Worm (Caenorhabditis elegans) whole organism, early embryonic: ENCODE data around the gene R07E3.6.

Source experiments
- B0310.2 ChIP-seq: sonication (generic microtip); optimal IDR thresholded peaks from 2 replicates; lab custom pipeline; 2016; ENCODE audit warnings: mild to moderate bottlenecking, missing genetic modification characterization, missing compliant biosample characterization
- F13C5.2 ChIP-seq: sonication (generic microtip); optimal IDR thresholded peaks from 2 replicates; lab custom pipeline; 2017; ENCODE audit warnings: mild to moderate bottlenecking, missing genetic modification characterization, inconsistent platforms, missing compliant biosample characterization
- aly-1 ChIP-seq: sonication (generic microtip); optimal IDR thresholded peaks from 2 replicates; lab custom pipeline; 2016; ENCODE audit warnings: missing genetic modification characterization, missing compliant biosample characterization
- ama-1 ChIP-seq: fragments of 150-350 bp; optimal IDR thresholded peaks from 2 replicates; lab custom pipeline; 2014
- ceh-13 ChIP-seq: fragments of 200-800 bp; sonication (Bioruptor generic); optimal IDR thresholded peaks from 2 replicates; lab custom pipeline; 2018; ENCODE audit warnings: mild to moderate bottlenecking, missing genetic modification characterization, missing compliant biosample characterization
- ceh-36 ChIP-seq: sonication (generic microtip); optimal IDR thresholded peaks from 2 replicates; lab custom pipeline; 2016; ENCODE audit warnings: missing genetic modification characterization, inconsistent platforms, missing compliant biosample characterization
- ets-7 ChIP-seq: sonication (generic microtip); optimal IDR thresholded peaks from 2 replicates; lab custom pipeline; 2016; ENCODE audit warnings: missing genotype, missing genetic modification characterization, missing compliant biosample characterization
- flt-1 ChIP-seq: fragments of 200-800 bp; sonication (Bioruptor generic); IDR thresholded peaks from 2 replicates; pipeline ENCODE4 v1.3.6; 2022; ENCODE audit warnings: missing genetic modification characterization, missing compliant biosample characterization
- hmbx-1 ChIP-seq: sonication (generic microtip); optimal IDR thresholded peaks from 2 replicates; lab custom pipeline; 2016; ENCODE audit warnings: mild to moderate bottlenecking, missing genetic modification characterization, missing compliant biosample characterization
- hmg-4 ChIP-seq: fragments of 200-800 bp; sonication (Bioruptor generic); optimal IDR thresholded peaks from 2 replicates; lab custom pipeline; 2018; ENCODE audit warnings: mild to moderate bottlenecking, missing genetic modification characterization, missing compliant biosample characterization
- hnd-1 ChIP-seq: sonication (generic microtip); optimal IDR thresholded peaks from 2 replicates; lab custom pipeline; 2016; ENCODE audit warnings: missing genetic modification characterization, missing compliant biosample characterization
- pes-1 ChIP-seq: fragments of 200-800 bp; sonication (Bioruptor generic); IDR thresholded peaks from 2 replicates; pipeline ENCODE4 v1.3.6; 2022; ENCODE audit warnings: missing genetic modification reagents, missing genetic modification characterization, missing compliant biosample characterization
- scrt-1 ChIP-seq: fragments of 200-800 bp; sonication (Bioruptor generic); IDR thresholded peaks from 2 replicates; pipeline ENCODE4 v1.3.6; 2022; ENCODE audit warnings: missing genetic modification characterization, missing compliant biosample characterization
- sea-1 ChIP-seq: fragments of 200-800 bp; sonication (Bioruptor generic); conservative IDR thresholded peaks from 2 replicates; pipeline ENCODE4 v1.3.6; 2022; ENCODE audit warnings: missing genetic modification characterization, missing compliant biosample characterization
- tbx-11 ChIP-seq: fragments of 200-800 bp; sonication (Bioruptor generic); IDR thresholded peaks from 2 replicates; pipeline ENCODE4 v1.3.6; 2022; ENCODE audit warnings: missing genetic modification characterization, missing compliant biosample characterization
- tbx-37 ChIP-seq: fragments of 200-800 bp; sonication (Bioruptor generic); conservative IDR thresholded peaks from 2 replicates; pipeline ENCODE4 v1.3.6; 2022; ENCODE audit warnings: missing genetic modification reagents, missing genetic modification characterization, missing compliant biosample characterization
- tra-4 ChIP-seq: sonication (generic microtip); optimal IDR thresholded peaks from 2 replicates; lab custom pipeline; 2017; ENCODE audit warnings: missing genetic modification characterization, missing compliant biosample characterization

R07E3.6 gene

DNA sequence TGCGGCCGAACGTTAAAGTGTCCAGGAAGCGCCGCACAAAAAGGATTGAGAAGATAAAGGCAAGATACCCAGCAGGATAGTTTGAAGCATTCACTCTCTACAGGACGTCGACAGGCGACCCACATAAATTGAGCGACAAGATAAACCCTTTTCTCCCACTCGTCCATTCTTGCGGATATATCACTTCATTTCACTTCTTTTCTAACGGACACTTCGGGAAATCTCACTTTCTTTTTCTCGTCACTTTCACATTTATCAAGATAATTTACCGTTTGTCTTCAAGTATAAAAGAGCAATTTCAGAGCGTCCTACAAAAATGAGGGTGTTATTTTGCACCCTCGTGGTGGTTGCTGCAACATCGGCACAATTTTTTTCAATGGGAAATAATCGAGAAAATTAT lies at the start of gene R07E3.6:
R07E3.6 (plus strand) TSS at position 158 of the 400 bp plus-strand sequence.
- TF ChIP-seq hmbx-1 (tag; lab: Kevin White, UChicago) (no peak), flt-1 (GFP tag; lab: Robert Waterston, UW) (no peak), B0310.2 (tag; lab: Kevin White, UChicago) (no peak), tbx-11 (GFP tag; lab: Robert Waterston, UW) (no peak), scrt-1 (no peak), ama-1 (lab: Kevin White, UChicago) (no peak), hmg-4 (no peak), hnd-1 (tag; lab: Kevin White, UChicago) (no peak), ets-7 (tag; lab: Kevin White, UChicago) (no peak), ceh-36 (no peak), pes-1 (GFP tag; lab: Robert Waterston, UW) (no peak), aly-1 (tag; lab: Kevin White, UChicago) (no peak), ceh-13 (no peak), tra-4 (no peak), tbx-37 (GFP tag; lab: Robert Waterston, UW) (no peak), F13C5.2 (tag; lab: Kevin White, UChicago) (no peak), sea-1 (GFP tag; lab: Robert Waterston, UW) (no peak)

DNA sequence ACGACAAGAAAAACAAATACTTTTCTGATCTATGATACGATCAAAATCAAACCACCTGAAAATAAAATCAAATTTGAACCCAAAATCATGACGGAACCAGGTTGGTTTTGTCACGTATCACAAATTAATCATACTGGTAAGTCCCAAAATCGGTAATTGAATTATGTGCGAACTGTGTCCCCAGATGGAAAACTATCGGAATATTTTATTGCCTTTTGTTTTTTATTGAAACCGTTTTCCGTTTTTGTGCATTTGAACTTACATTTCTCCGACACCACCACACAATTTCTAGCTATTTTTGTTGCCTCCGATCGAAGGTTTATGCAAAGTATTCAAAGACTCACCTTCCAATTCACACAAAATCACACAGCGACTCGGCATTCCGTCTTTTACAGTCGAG lies 44.1 kb upstream of the R07E3.6 start, which contains the start of gene F41E7.2:
F41E7.2 (plus strand) TSS at position 301 of the 400 bp plus-strand sequence.
- TF ChIP-seq tra-4: no peak
- TF ChIP-seq ets-7 (tag; lab: Kevin White, UChicago): no peak
- TF ChIP-seq pes-1 (GFP tag; lab: Robert Waterston, UW): no peak
- no peak for TF ChIP-seq hnd-1 (tag; lab: Kevin White, UChicago)
- no peak for TF ChIP-seq ceh-13
- no peak for TF ChIP-seq flt-1 (GFP tag; lab: Robert Waterston, UW)
- no peak for TF ChIP-seq sea-1 (GFP tag; lab: Robert Waterston, UW)
- no peak for TF ChIP-seq F13C5.2 (tag; lab: Kevin White, UChicago)
- TF ChIP-seq hmbx-1 (tag; lab: Kevin White, UChicago): no peak
- TF ChIP-seq B0310.2 (tag; lab: Kevin White, UChicago): no peak
- TF ChIP-seq tbx-11 (GFP tag; lab: Robert Waterston, UW): no peak
- TF ChIP-seq hmg-4: no peak
- TF ChIP-seq ceh-36: no peak
- TF ChIP-seq ama-1 (lab: Kevin White, UChicago): no peak
- no peak for TF ChIP-seq scrt-1
- TF ChIP-seq tbx-37 (GFP tag; lab: Robert Waterston, UW): no peak
- no peak for TF ChIP-seq aly-1 (tag; lab: Kevin White, UChicago)

DNA sequence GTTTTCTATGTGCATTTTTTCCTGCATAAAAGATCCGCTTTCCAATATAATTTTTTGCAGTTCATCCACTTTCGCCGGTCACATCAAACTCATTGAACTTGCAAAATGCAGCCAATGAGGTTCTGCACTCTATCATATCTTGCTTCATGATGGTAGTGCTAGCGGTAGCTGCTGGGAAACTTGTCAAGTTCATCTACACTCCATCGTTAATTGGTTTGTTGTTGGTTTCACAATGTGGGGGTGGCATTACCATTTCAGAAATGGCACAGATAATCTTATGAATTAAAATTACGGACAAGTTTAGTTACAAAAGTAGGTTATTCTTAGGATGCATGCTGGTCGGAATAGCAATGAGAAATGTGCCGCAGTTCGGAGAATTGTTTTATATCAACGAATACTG lies 43.1 kb upstream of the R07E3.6 start:
- TF ChIP-seq hnd-1 (tag; lab: Kevin White, UChicago) (no peak), aly-1 (tag; lab: Kevin White, UChicago) (no peak), ceh-36 (no peak), B0310.2 (tag; lab: Kevin White, UChicago) (no peak), ama-1 (lab: Kevin White, UChicago) (no peak), tra-4 (no peak), sea-1 (GFP tag; lab: Robert Waterston, UW) (no peak), pes-1 (GFP tag; lab: Robert Waterston, UW) (no peak), hmg-4 (no peak), scrt-1 (no peak), ceh-13 (no peak), flt-1 (GFP tag; lab: Robert Waterston, UW) (no peak), tbx-11 (GFP tag; lab: Robert Waterston, UW) (no peak)

DNA sequence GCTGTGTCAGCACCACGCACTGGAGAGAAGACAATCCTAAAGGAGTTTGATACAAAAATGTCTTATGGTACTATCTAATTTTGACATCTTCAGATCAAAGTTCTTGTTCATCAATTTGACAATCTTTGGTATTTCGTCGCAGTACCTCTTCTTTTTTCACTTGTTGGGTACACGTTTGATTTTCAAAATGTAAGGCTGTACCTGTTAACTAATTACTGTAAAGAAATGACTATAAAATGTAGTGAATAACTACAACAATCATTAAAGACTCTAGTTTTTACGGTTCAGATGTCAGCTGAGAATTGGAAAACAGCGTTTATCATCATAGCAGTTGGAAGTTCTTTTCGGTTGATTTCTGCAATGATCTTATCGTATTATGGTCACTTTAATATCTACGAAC lies 40.4 kb upstream of the R07E3.6 start:
- TF ChIP-seq F13C5.2 (tag; lab: Kevin White, UChicago) (no peak), ceh-13 (no peak), ets-7 (tag; lab: Kevin White, UChicago) (no peak), ama-1 (lab: Kevin White, UChicago) (no peak), hmg-4 (no peak), sea-1 (GFP tag; lab: Robert Waterston, UW) (no peak), tra-4 (no peak)

DNA sequence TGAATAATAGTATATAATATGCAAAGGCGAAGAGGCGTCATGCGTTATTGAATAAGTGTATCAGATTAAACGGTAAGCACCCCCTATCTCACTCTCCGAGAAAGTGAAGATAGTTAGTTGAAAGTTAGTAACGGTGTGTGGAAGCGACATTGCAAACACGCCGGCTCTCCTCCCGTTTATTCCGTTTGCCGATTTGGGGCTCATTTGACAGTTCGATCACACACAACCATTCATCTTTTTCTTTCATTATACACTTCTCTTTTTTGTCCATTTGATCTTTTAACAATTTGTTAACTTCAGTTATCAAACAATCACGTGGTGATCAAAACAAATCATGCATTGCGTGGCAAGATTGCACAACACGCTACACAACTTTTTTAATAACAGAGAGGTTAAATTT lies 38.2 kb upstream of the R07E3.6 start, which contains the start of gene slc-9B.1:
slc-9B.1 (plus strand) TSS at position 301 of the 400 bp plus-strand sequence.
- TF ChIP-seq hmbx-1 (tag; lab: Kevin White, UChicago) (no peak), ceh-13 (no peak), tbx-11 (GFP tag; lab: Robert Waterston, UW) (no peak), ets-7 (tag; lab: Kevin White, UChicago) (no peak), tbx-37 (GFP tag; lab: Robert Waterston, UW) (no peak), F13C5.2 (tag; lab: Kevin White, UChicago) (no peak), scrt-1 (no peak), tra-4 (no peak), ama-1 (lab: Kevin White, UChicago) (no peak), flt-1 (GFP tag; lab: Robert Waterston, UW) (no peak), hmg-4 (no peak), ceh-36 (no peak)

DNA sequence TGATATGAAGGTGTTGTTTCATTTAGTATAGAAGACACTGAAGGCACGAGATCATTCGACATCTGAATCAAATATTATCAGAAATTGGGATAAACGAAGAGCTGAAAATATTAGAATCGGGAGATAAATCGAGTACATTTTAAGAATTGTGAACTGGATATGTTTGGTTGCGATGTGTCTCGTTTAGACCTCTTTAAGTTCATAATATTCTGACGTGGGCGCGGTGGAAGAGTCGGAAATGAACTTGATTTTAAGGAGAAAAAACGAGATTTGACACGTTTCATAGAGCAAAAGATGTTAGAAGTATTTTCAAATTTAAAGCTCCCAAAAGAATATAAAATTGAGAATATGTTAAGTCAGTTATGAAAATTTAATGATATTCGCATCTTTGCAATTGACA lies 31.9 kb upstream of the R07E3.6 start, which contains the start of gene npr-6:
npr-6 (minus strand) TSS at position 101 of the 400 bp plus-strand sequence.
- TF ChIP-seq B0310.2 (tag; lab: Kevin White, UChicago): no peak
- no peak for TF ChIP-seq scrt-1
- TF ChIP-seq ceh-36: no peak
- no peak for TF ChIP-seq hmbx-1 (tag; lab: Kevin White, UChicago)
- no peak for TF ChIP-seq ama-1 (lab: Kevin White, UChicago)
- TF ChIP-seq sea-1 (GFP tag; lab: Robert Waterston, UW): no peak
- no peak for TF ChIP-seq tra-4
- TF ChIP-seq ceh-13: no peak
- TF ChIP-seq F13C5.2 (tag; lab: Kevin White, UChicago): no peak
- TF ChIP-seq tbx-11 (GFP tag; lab: Robert Waterston, UW): no peak
- no peak for TF ChIP-seq hmg-4
- TF ChIP-seq tbx-37 (GFP tag; lab: Robert Waterston, UW): no peak
- no peak for TF ChIP-seq ets-7 (tag; lab: Kevin White, UChicago)
- no peak for TF ChIP-seq aly-1 (tag; lab: Kevin White, UChicago)
- no peak for TF ChIP-seq pes-1 (GFP tag; lab: Robert Waterston, UW)
- TF ChIP-seq hnd-1 (tag; lab: Kevin White, UChicago): no peak
- no peak for TF ChIP-seq flt-1 (GFP tag; lab: Robert Waterston, UW)

DNA sequence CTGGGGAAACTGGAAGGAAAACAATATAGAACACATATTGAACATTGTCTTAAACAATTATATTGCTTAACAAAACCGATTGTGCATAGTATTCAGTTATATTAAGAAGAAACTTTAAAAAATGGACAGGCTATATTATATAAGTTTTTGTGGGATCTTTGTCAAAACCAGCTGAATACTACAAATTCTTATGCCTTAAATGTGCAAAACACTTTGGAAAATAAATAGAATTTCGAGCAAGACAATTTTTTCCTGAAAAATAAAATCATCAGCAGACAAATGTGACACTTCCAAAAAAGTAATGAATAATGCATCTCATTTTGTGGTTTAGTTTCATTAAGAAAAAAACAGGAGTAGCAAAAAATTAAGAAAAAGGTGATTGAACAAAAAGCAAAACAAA lies 20.1 kb upstream of the R07E3.6 start:
- TF ChIP-seq aly-1 (tag; lab: Kevin White, UChicago) (no peak), scrt-1 (no peak), hmbx-1 (tag; lab: Kevin White, UChicago) (no peak), tbx-11 (GFP tag; lab: Robert Waterston, UW) (no peak), hnd-1 (tag; lab: Kevin White, UChicago) (no peak), F13C5.2 (tag; lab: Kevin White, UChicago) (no peak), ceh-13 (no peak), B0310.2 (tag; lab: Kevin White, UChicago) (no peak)
